Worm (Caenorhabditis elegans): Measurements from ENCODE around the gene F46H5.2.

DNA sequence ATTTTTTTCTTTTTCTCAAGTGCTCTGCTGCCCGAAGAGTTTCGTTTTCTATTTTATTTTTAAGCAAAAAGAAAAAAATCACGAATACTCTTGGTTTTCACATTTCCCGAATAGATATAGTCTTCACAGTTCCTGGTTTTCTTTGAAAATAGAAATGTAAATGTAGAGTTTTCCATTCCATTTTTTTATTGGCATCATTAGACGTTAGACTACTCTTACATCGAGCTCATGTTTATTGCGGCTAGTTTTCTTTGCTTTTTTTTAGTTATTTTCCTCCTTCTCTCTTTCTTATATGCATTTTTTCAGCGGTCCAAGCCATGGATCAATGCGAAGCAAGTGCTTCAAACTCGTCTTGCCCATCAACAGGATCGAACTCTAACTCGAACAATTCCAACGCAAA, at the start of gene F46H5.2:
- TF ChIP-seq dpl-1 (GFP tag; optimal IDR thresholded peaks at IDR 0.05) (no peak), ztf-25 (GFP tag; IDR thresholded peaks at IDR 0.05) (no peak), rcor-1 (GFP tag; IDR thresholded peaks at IDR 0.05) (no peak), rec-8 (tag; optimal IDR thresholded peaks at IDR 0.05) (no peak)

Measured in whole organism, young adult.